Fruit fly (Drosophila melanogaster): ENCODE data around the gene Jon65Ai.

Jon65Ai gene

DNA sequence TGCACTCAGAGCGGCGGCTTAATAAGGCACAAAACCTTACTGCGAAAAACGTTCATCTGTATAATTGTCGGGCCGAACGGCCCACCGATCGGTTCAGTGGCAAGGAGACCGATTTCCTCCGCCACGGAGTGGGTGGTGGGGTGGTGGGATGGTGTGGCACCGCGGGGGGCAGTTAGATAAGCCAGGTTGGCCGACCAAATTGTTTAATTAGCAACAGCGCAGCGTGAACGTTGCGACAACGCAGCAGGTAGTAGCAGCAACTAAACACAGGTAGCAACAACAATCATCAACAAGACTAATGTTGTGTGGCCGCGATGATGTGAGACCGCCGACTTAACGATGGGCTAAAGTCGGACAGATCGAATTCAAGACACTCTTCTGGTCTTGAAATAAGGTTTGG lies 13.9 kb upstream of the Jon65Ai start (continued):
- TF ChIP-seq pros (GFP tag; optimal IDR thresholded peaks at IDR 0.05) (no peak), Hr39 (optimal IDR thresholded peaks at IDR 0.05) (peak; percentile 20), pum (GFP tag; optimal IDR thresholded peaks at IDR 0.05) (no peak), Max (GFP tag; optimal IDR thresholded peaks at IDR 0.05) (no peak), CG1602 (GFP tag; optimal IDR thresholded peaks at IDR 0.05) (no peak), CG6765 (GFP tag; optimal IDR thresholded peaks at IDR 0.05) (no peak), Stat92E (GFP tag; optimal IDR thresholded peaks at IDR 0.05) (no peak), Dref (GFP tag; IDR thresholded peaks at IDR 0.05) (0 out of 2 replicates have a peak, but pooled peaks have one; percentile 1), Dek (tag; optimal IDR thresholded peaks at IDR 0.05) (no peak), HLH3B (GFP tag; IDR thresholded peaks at IDR 0.05) (no peak), al (GFP tag; IDR thresholded peaks at IDR 0.05) (no peak), CG12391 (tag; optimal IDR thresholded peaks at IDR 0.05) (no peak), Sox100B (GFP tag; optimal IDR thresholded peaks at IDR 0.05) (no peak), CG15479 (GFP tag; optimal IDR thresholded peaks at IDR 0.05) (peak; percentile 57), Rx (GFP tag; IDR thresholded peaks at IDR 0.05) (no peak), H2.0 (GFP tag; IDR thresholded peaks at IDR 0.05) (no peak), MTF-1 (GFP tag; optimal IDR thresholded peaks at IDR 0.05; ENCODE audit: borderline replicate concordance) (no peak), ase (GFP tag; IDR thresholded peaks at IDR 0.05) (no peak), CG4282 (GFP tag; optimal IDR thresholded peaks at IDR 0.05) (no peak), prd (optimal IDR thresholded peaks at IDR 0.05) (no peak), prd (GFP tag; IDR thresholded peaks at IDR 0.05) (0 out of 3 replicates have a peak, but pooled peaks have one; percentile 18), CG3726 (GFP tag; IDR thresholded peaks at IDR 0.05) (no peak), run (tag; optimal IDR thresholded peaks at IDR 0.05) (no peak), nom (GFP tag; optimal IDR thresholded peaks at IDR 0.05) (no peak), Sox102F (GFP tag; optimal IDR thresholded peaks at IDR 0.05) (no peak), Drgx (GFP tag; IDR thresholded peaks at IDR 0.05) (peak; percentile 22; the same call in 1 of the 2 replicates), corto (GFP tag; optimal IDR thresholded peaks at IDR 0.05) (no peak), zen (tag; optimal IDR thresholded peaks at IDR 0.05) (peak; percentile 95), CG18011 (GFP tag; optimal IDR thresholded peaks at IDR 0.05) (no peak)

DNA sequence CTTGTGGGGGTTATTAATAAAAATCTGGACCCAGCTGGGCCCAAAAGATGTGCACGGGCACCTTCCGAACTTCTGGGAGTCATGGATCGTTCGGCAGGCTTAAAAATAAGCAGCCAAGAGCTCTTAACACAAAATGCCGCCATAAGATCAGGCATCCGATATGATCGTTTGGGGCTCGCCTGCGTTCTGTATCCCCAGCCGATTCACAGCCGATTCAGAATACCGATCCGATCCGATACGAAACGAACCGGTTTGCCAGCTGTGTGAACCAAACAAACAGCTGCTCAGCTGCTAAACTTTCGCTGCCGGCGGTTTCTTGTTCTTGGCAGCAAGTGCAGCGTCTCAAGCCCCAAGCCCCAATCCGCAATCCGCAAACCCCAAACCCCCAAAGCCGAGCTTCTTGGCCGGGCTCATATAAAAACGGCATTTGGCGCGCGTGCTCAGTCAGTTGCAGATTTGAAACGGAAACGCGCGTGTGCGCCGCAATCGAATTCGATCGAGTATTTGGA lies 11.7 kb upstream of the Jon65Ai start, which contains the start of gene CG42269:
CG42269 (plus strand) TSS at position 416 of the 509 bp plus-strand sequence.
- 0 out of 4 replicates have a peak, but pooled peaks have one; percentile 38 for TF ChIP-seq chinmo (GFP tag; IDR thresholded peaks at IDR 0.05; ENCODE audit: partially characterized antibody)
- TF ChIP-seq CG15269 (tag; optimal IDR thresholded peaks at IDR 0.05), result no peak
- no peak for TF ChIP-seq dysf (GFP tag; IDR thresholded peaks at IDR 0.05)
- no peak for TF ChIP-seq CG4707 (GFP tag; optimal IDR thresholded peaks at IDR 0.05)
- no peak for TF ChIP-seq CG8290 (GFP tag; optimal IDR thresholded peaks at IDR 0.05)
- no peak for TF ChIP-seq CG8290 (tag; optimal IDR thresholded peaks at IDR 0.05)
- TF ChIP-seq CG30431 (GFP tag; optimal IDR thresholded peaks at IDR 0.05), result no peak
- no peak for TF ChIP-seq Sry-β (GFP tag; optimal IDR thresholded peaks at IDR 0.05)
- TF ChIP-seq CG5953 (GFP tag; IDR thresholded peaks at IDR 0.05), result no peak
- no peak for TF ChIP-seq stwl (tag; optimal IDR thresholded peaks at IDR 0.05)
- no peak for TF ChIP-seq Hand (GFP tag; optimal IDR thresholded peaks at IDR 0.05)
- TF ChIP-seq Deaf1 (tag; optimal IDR thresholded peaks at IDR 0.05), result peak; percentile 56
- no peak for TF ChIP-seq Stat92E (GFP tag; optimal IDR thresholded peaks at IDR 0.05)
- no peak for TF ChIP-seq pita (GFP tag; optimal IDR thresholded peaks at IDR 0.05)
- no peak for TF ChIP-seq slp2 (GFP tag; optimal IDR thresholded peaks at IDR 0.05)
- no peak for TF ChIP-seq Vsx1 (GFP tag; optimal IDR thresholded peaks at IDR 0.05)
- TF ChIP-seq CG1603 (tag; optimal IDR thresholded peaks at IDR 0.05), result no peak
- TF ChIP-seq CG2199 (GFP tag; IDR thresholded peaks at IDR 0.05), result no peak
